Worm (Caenorhabditis elegans): ENCODE data around the gene tftc-3.

The tftc-3 gene

ce11 chrV:10174632-10175075 lies 35.5 kb downstream of the tftc-3 start (continued):
- no peak for TF ChIP-seq duxl-1 (tag; optimal IDR thresholded peaks at IDR 0.05; ENCODE audit: poor library complexity)
- TF ChIP-seq lir-3 (tag; optimal IDR thresholded peaks at IDR 0.05), result no peak
- TF ChIP-seq mxl-2 (GFP tag; conservative IDR thresholded peaks at IDR 0.05), result no peak
- no peak for TF ChIP-seq Y75B8A.6 (GFP tag; IDR thresholded peaks at IDR 0.05)
- TF ChIP-seq ceh-28 (tag; optimal IDR thresholded peaks at IDR 0.05), result peak; percentile 78
- TF ChIP-seq lin-29 (GFP tag; IDR thresholded peaks at IDR 0.05), result no peak
- TF ChIP-seq Y5F2A.4 (GFP tag; optimal IDR thresholded peaks at IDR 0.05), result no peak
- TF ChIP-seq nhr-25 (tag; optimal IDR thresholded peaks at IDR 0.05; ENCODE audit: borderline replicate concordance, insufficient read depth), result no peak
- 0 out of 2 replicates have a peak, but pooled peaks have one; percentile 26 for TF ChIP-seq saeg-2 (GFP tag; IDR thresholded peaks at IDR 0.05)
- TF ChIP-seq madf-5 (GFP tag; IDR thresholded peaks at IDR 0.05), result no peak
- TF ChIP-seq D1046.2 (GFP tag; IDR thresholded peaks at IDR 0.05), result no peak
- TF ChIP-seq attf-4 (tag; optimal IDR thresholded peaks at IDR 0.05), result no peak
- TF ChIP-seq set-16 (GFP tag; IDR thresholded peaks at IDR 0.05), result peak; percentile 81
- no peak for TF ChIP-seq nhr-76 (tag; optimal IDR thresholded peaks at IDR 0.05)
- TF ChIP-seq nhr-41 (GFP tag; IDR thresholded peaks at IDR 0.05), result no peak
- TF ChIP-seq ceh-44 (GFP tag; IDR thresholded peaks at IDR 0.05), result no peak
- no peak for TF ChIP-seq lin-13 (GFP tag; optimal IDR thresholded peaks at IDR 0.05)
- no peak for TF ChIP-seq F49E8.2 (tag; optimal IDR thresholded peaks at IDR 0.05; ENCODE audit: borderline replicate concordance)
- TF ChIP-seq arid-1 (GFP tag; conservative IDR thresholded peaks at IDR 0.05), result 0 out of 2 replicates have a peak, but pooled peaks have one; percentile 31
- TF ChIP-seq sdz-12 (GFP tag; optimal IDR thresholded peaks at IDR 0.05), result no peak
- TF ChIP-seq tag-97 (GFP tag; IDR thresholded peaks at IDR 0.05), result no peak
- no peak for TF ChIP-seq F10B5.3 (tag; optimal IDR thresholded peaks at IDR 0.05)
- TF ChIP-seq nhr-237 (tag; optimal IDR thresholded peaks at IDR 0.05), result no peak
- no peak for TF ChIP-seq snpc-4 (tag; optimal IDR thresholded peaks at IDR 0.05)
- TF ChIP-seq Y48G9A.11 (GFP tag; IDR thresholded peaks at IDR 0.05), result no peak
- TF ChIP-seq aly-2 (tag; optimal IDR thresholded peaks at IDR 0.05), result no peak
- no peak for TF ChIP-seq zip-2 (tag; optimal IDR thresholded peaks at IDR 0.05)
- no peak for TF ChIP-seq ZK546.5 (tag; optimal IDR thresholded peaks at IDR 0.05)
- peak; percentile 36; the same call in 1 of the 2 replicates for TF ChIP-seq tra-1 (GFP tag; IDR thresholded peaks at IDR 0.05)
- peak; percentile 84 for TF ChIP-seq F37D6.2 (tag; optimal IDR thresholded peaks at IDR 0.05)
- no peak for TF ChIP-seq ztf-7 (tag; optimal IDR thresholded peaks at IDR 0.05)
- peak; percentile 73 for TF ChIP-seq hlh-30 (tag; optimal IDR thresholded peaks at IDR 0.05; ENCODE audit: insufficient read depth)
- no peak for TF ChIP-seq unc-39 (tag; optimal IDR thresholded peaks at IDR 0.05)
- peak; percentile 47 for TF ChIP-seq dmd-6 (GFP tag; IDR thresholded peaks at IDR 0.05)
- no peak for TF ChIP-seq nhr-102 (tag; optimal IDR thresholded peaks at IDR 0.05)
- peak; percentile 85; the same call in 1 of the 2 replicates for TF ChIP-seq ctbp-1 (GFP tag; IDR thresholded peaks at IDR 0.05)
- TF ChIP-seq egl-27 (tag; optimal IDR thresholded peaks at IDR 0.05), result no peak
- TF ChIP-seq dpl-1 (GFP tag; optimal IDR thresholded peaks at IDR 0.05), result no peak
- TF ChIP-seq nhr-11 (tag; optimal IDR thresholded peaks at IDR 0.05), result peak; percentile 86
- no peak for TF ChIP-seq ceh-82 (tag; optimal IDR thresholded peaks at IDR 0.05)
- TF ChIP-seq daf-12 (tag; optimal IDR thresholded peaks at IDR 0.05), result no peak
- peak; percentile 18 to 90 for TF ChIP-seq mdl-1 (tag; optimal IDR thresholded peaks at IDR 0.05)
- TF ChIP-seq nhr-28 (tag; optimal IDR thresholded peaks at IDR 0.05), result no peak
- TF ChIP-seq cey-2 (tag; optimal IDR thresholded peaks at IDR 0.05; ENCODE audit: borderline replicate concordance, insufficient read depth), result no peak
- TF ChIP-seq ceh-20 (GFP tag; IDR thresholded peaks at IDR 0.05), result peak; percentile 58; the same call in 1 of the 2 replicates
- peak; percentile 28 for TF ChIP-seq mxl-3 (GFP tag; optimal IDR thresholded peaks at IDR 0.05)
- no peak for TF ChIP-seq gei-8 (GFP tag; optimal IDR thresholded peaks at IDR 0.05)
- TF ChIP-seq zfp-3 (GFP tag; conservative IDR thresholded peaks at IDR 0.05), result no peak
- peak; percentile 25 for TF ChIP-seq nhr-48 (tag; optimal IDR thresholded peaks at IDR 0.05)
- peak in 1 of 2 experiments; percentile 66 for TF ChIP-seq hif-1 (tag; optimal IDR thresholded peaks at IDR 0.05)
- TF ChIP-seq ces-1 (GFP tag; optimal IDR thresholded peaks at IDR 0.05), result peak; percentile 77
